Fruit fly (Drosophila melanogaster): ENCODE measurements around the gene AOX3.

dm6 chr3R:15531373-15531772 lies 16.6 kb downstream of the AOX3 start, which contains the start of gene CG31296:
- TF ChIP-seq fru (GFP tag; optimal IDR thresholded peaks at IDR 0.05) (no peak), tai (GFP tag; optimal IDR thresholded peaks at IDR 0.05) (no peak), CrebA (GFP tag; optimal IDR thresholded peaks at IDR 0.05; ENCODE audit: borderline replicate concordance) (no peak)
